Worm (Caenorhabditis elegans): Measurements from ENCODE around the gene nhr-8.

Gene nhr-8

ce11 chrIV:7689326-7689725 is 21.5 kb upstream of the nhr-8 start:
- TF ChIP-seq sox-2 (GFP tag; IDR thresholded peaks at IDR 0.05) (no peak), ceh-6 (GFP tag; optimal IDR thresholded peaks at IDR 0.05) (no peak)

- no peak for TF ChIP-seq nfya-1 (tag; optimal IDR thresholded peaks at IDR 0.05)
Observed at ce11 chrIV:7692451-7692850, 18.3 kb upstream of the nhr-8 start.

- TF ChIP-seq rnt-1 (tag; optimal IDR thresholded peaks at IDR 0.05): no peak
Observed at ce11 chrIV:7698320-7698719, 12.5 kb upstream of the nhr-8 start, which contains the start of gene flp-13. Gene flp-13 (minus strand): TSS chrIV:7698420.

- TF ChIP-seq lim-6 (tag; optimal IDR thresholded peaks at IDR 0.05) (no peak), nhr-232 (tag; optimal IDR thresholded peaks at IDR 0.05) (no peak), C08G9.2 (tag; optimal IDR thresholded peaks at IDR 0.05) (no peak), C38D4.7 (GFP tag; optimal IDR thresholded peaks at IDR 0.05) (no peak), ceh-9 (tag; optimal IDR thresholded peaks at IDR 0.05) (no peak), pag-3 (tag; optimal IDR thresholded peaks at IDR 0.05; ENCODE audit: borderline replicate concordance) (no peak), elt-4 (tag; optimal IDR thresholded peaks at IDR 0.05) (no peak), pqm-1 (tag; optimal IDR thresholded peaks at IDR 0.05) (no peak), fkh-10 (GFP tag; optimal IDR thresholded peaks at IDR 0.05) (no peak), ceh-45 (GFP tag; IDR thresholded peaks at IDR 0.05) (no peak), ceh-30 (tag; optimal IDR thresholded peaks at IDR 0.05) (no peak), pat-9 (tag; optimal IDR thresholded peaks at IDR 0.05) (no peak), ceh-6 (GFP tag; optimal IDR thresholded peaks at IDR 0.05) (no peak), odd-2 (tag; optimal IDR thresholded peaks at IDR 0.05) (no peak), fkh-6 (tag; optimal IDR thresholded peaks at IDR 0.05) (no peak)
Observed at ce11 chrIV:7706805-7707204, 4.0 kb upstream of the nhr-8 start, which contains the start of gene F33D4.4. Gene F33D4.4 (minus strand): TSS chrIV:7706905.

- TF ChIP-seq unc-42 (tag; optimal IDR thresholded peaks at IDR 0.05) (peak; percentile 78), sox-2 (GFP tag; IDR thresholded peaks at IDR 0.05) (no peak), nfya-1 (tag; optimal IDR thresholded peaks at IDR 0.05) (peak; percentile 24)
Observed at ce11 chrIV:7709701-7710100, 1.1 kb upstream of the nhr-8 start, which contains the start of the genes mrpl-1, emc-6 and mrps-24. Gene mrpl-1 (minus strand): TSS chrIV:7709701. Gene emc-6 (minus strand): TSS chrIV:7709736. Gene mrps-24 (plus strand): TSS chrIV:7710045.

- TF ChIP-seq eyg-1 (tag; optimal IDR thresholded peaks at IDR 0.05): no peak
Observed at ce11 chrIV:7712252-7712651, 1.5 kb downstream of the nhr-8 start.

ce11 chrIV:7717916-7718315 is 7.1 kb downstream of the nhr-8 start, which contains the start of gene F33D4.6:
Gene F33D4.6 (minus strand): TSS chrIV:7718016.
- TF ChIP-seq ceh-9 (tag; optimal IDR thresholded peaks at IDR 0.05) (no peak), pat-9 (tag; optimal IDR thresholded peaks at IDR 0.05) (no peak), lim-6 (tag; optimal IDR thresholded peaks at IDR 0.05) (no peak), ceh-30 (tag; optimal IDR thresholded peaks at IDR 0.05) (no peak), che-1 (tag; optimal IDR thresholded peaks at IDR 0.05) (no peak), nfya-1 (tag; optimal IDR thresholded peaks at IDR 0.05) (no peak), fax-1 (tag; optimal IDR thresholded peaks at IDR 0.05) (no peak), pros-1 (tag; optimal IDR thresholded peaks at IDR 0.05) (no peak), C08G9.2 (tag; optimal IDR thresholded peaks at IDR 0.05) (no peak), ref-2 (tag; optimal IDR thresholded peaks at IDR 0.05) (no peak), elt-4 (tag; optimal IDR thresholded peaks at IDR 0.05) (no peak)

- no peak for TF ChIP-seq pax-1 (tag; optimal IDR thresholded peaks at IDR 0.05)
- no peak for TF ChIP-seq mec-3 (tag; optimal IDR thresholded peaks at IDR 0.05; ENCODE audit: borderline replicate concordance)
- no peak for TF ChIP-seq ztf-16 (tag; optimal IDR thresholded peaks at IDR 0.05)
- TF ChIP-seq ceh-24 (tag; optimal IDR thresholded peaks at IDR 0.05): no peak
- no peak for TF ChIP-seq lin-11 (tag; optimal IDR thresholded peaks at IDR 0.05)
- TF ChIP-seq tbx-7 (tag; optimal IDR thresholded peaks at IDR 0.05): no peak
- TF ChIP-seq tbx-2 (tag; optimal IDR thresholded peaks at IDR 0.05): no peak
- no peak for TF ChIP-seq nfya-1 (tag; optimal IDR thresholded peaks at IDR 0.05)
Observed at ce11 chrIV:7722806-7723205, 12.0 kb downstream of the nhr-8 start, which contains the start of gene C50F7.6. Gene C50F7.6 (minus strand): TSS chrIV:7723199.

All from whole organism, late embryonic.